Worm (Caenorhabditis elegans) whole organism, L1 larva: ENCODE data around the gene T19H12.3.

Experiments
- C04F5.9 ChIP-seq: sonication (generic microtip); optimal IDR thresholded peaks from 2 replicates; lab custom pipeline; 2016; ENCODE audit warnings: missing genetic modification characterization, missing compliant biosample characterization
- C16A3.4 ChIP-seq: fragments of 150-350 bp; optimal IDR thresholded peaks from 2 replicates; lab custom pipeline; 2014; ENCODE audit warnings: missing biosample characterization, missing genetic modification characterization
- Y116A8C.19 ChIP-seq: sonication (generic microtip); optimal IDR thresholded peaks from 2 replicates; lab custom pipeline; 2016; ENCODE audit warnings: missing compliant biosample characterization, missing genetic modification characterization, borderline replicate concordance
- aha-1 ChIP-seq: fragments of 150-350 bp; optimal IDR thresholded peaks from 2 replicates; lab custom pipeline; 2014; ENCODE audit warnings: missing biosample characterization, missing genetic modification characterization
- alr-1 ChIP-seq: fragments of 200-800 bp; sonication (Bioruptor generic); optimal IDR thresholded peaks from 2 replicates; lab custom pipeline; 2018; ENCODE audit warnings: borderline replicate concordance, mild to moderate bottlenecking, missing genetic modification characterization, missing compliant biosample characterization
- aly-2 ChIP-seq: fragments of 150-350 bp; optimal IDR thresholded peaks from 2 replicates; lab custom pipeline; 2014; ENCODE audit warnings: missing biosample characterization, missing genetic modification characterization
- ceh-63 ChIP-seq: fragments of 200-800 bp; sonication (Bioruptor generic); optimal IDR thresholded peaks from 2 replicates; lab custom pipeline; 2018; ENCODE audit warnings: mild to moderate bottlenecking, missing genetic modification characterization, missing compliant biosample characterization
- ceh-82 ChIP-seq, 3 experiments: fragments of 150-350 bp in 1 of 3; sonication (generic microtip) in 2 of 3; optimal IDR thresholded peaks; 2 replicates each; lab custom pipeline; 2014 to 2017; ENCODE audit warnings: missing biosample characterization in 3 of 3, missing genetic modification characterization in 3 of 3
- dsc-1 ChIP-seq: sonication (generic microtip); optimal IDR thresholded peaks from 2 replicates; lab custom pipeline; 2016; ENCODE audit warnings: mild to moderate bottlenecking, missing genetic modification characterization, missing compliant biosample characterization
- efl-1 ChIP-seq, 4 experiments: fragments of 150-350 bp; optimal IDR thresholded peaks in 3 of 4; peaks in 1 of 4; 1 replicate in 1 of 4; 2 replicates in 3 of 4; lab custom pipeline; 2014; ENCODE audit warnings: missing biosample characterization in 2 of 4, missing genetic modification characterization in 2 of 4, missing genetic modification reagents in 2 of 4
- fkh-4 ChIP-seq: sonication (generic microtip); optimal IDR thresholded peaks from 2 replicates; lab custom pipeline; 2016; ENCODE audit warnings: missing compliant biosample characterization, missing genetic modification characterization, borderline replicate concordance
- fkh-8 ChIP-seq: sonication (generic microtip); optimal IDR thresholded peaks from 2 replicates; lab custom pipeline; 2016; ENCODE audit warnings: mild to moderate bottlenecking, missing genetic modification characterization, missing compliant biosample characterization
- fos-1 ChIP-seq: fragments of 150-350 bp; optimal IDR thresholded peaks from 2 replicates; lab custom pipeline; 2014; ENCODE audit warnings: missing biosample characterization, missing genetic modification characterization
- hlh-17 ChIP-seq: fragments of 200-800 bp; sonication (Bioruptor generic); optimal IDR thresholded peaks from 2 replicates; lab custom pipeline; 2018; ENCODE audit warnings: missing genetic modification characterization, mild to moderate bottlenecking, missing compliant biosample characterization, moderate library complexity, borderline replicate concordance
- hlh-4 ChIP-seq: sonication (generic microtip); optimal IDR thresholded peaks from 2 replicates; lab custom pipeline; 2016; ENCODE audit warnings: mild to moderate bottlenecking, missing genetic modification characterization, missing compliant biosample characterization
- isw-1 ChIP-seq: fragments of 200-800 bp; sonication (Bioruptor generic); IDR thresholded peaks from 2 replicates; pipeline ENCODE4 v1.3.6; 2022; ENCODE audit warnings: missing genetic modification characterization, missing compliant biosample characterization
- jun-1 ChIP-seq: fragments of 150-350 bp; optimal IDR thresholded peaks from 2 replicates; lab custom pipeline; 2014; ENCODE audit warnings: missing biosample characterization, missing genetic modification reagents, missing genetic modification characterization
- lin-14 ChIP-seq: fragments of 200-800 bp; sonication (Bioruptor generic); optimal IDR thresholded peaks from 2 replicates; lab custom pipeline; 2018; ENCODE audit warnings: mild to moderate bottlenecking, missing genetic modification characterization, moderate library complexity, missing compliant biosample characterization
- lin-35 ChIP-seq, 2 experiments: fragments of 150-350 bp; optimal IDR thresholded peaks; 2 replicates each; lab custom pipeline; 2014; ENCODE audit warnings: missing biosample characterization in 2 of 2, missing genetic modification characterization in 2 of 2, missing genetic modification reagents in 2 of 2
- lin-39 ChIP-seq: fragments of 150-350 bp; optimal IDR thresholded peaks from 2 replicates; lab custom pipeline; 2014; ENCODE audit warnings: missing biosample characterization, missing genetic modification reagents, missing genetic modification characterization
- lsy-2 ChIP-seq, 2 experiments: fragments of 150-350 bp; optimal IDR thresholded peaks; 2 replicates each; lab custom pipeline; 2014; ENCODE audit warnings: missing biosample characterization in 2 of 2, missing genetic modification characterization in 2 of 2
- mep-1 ChIP-seq: fragments of 150-350 bp; optimal IDR thresholded peaks from 2 replicates; lab custom pipeline; 2014; ENCODE audit warnings: missing biosample characterization, missing genetic modification characterization
- nhr-11 ChIP-seq: fragments of 150-350 bp; optimal IDR thresholded peaks from 2 replicates; lab custom pipeline; 2014; ENCODE audit warnings: missing biosample characterization, missing genetic modification characterization
- nhr-19 ChIP-seq: fragments of 200-800 bp; sonication (Bioruptor generic); conservative IDR thresholded peaks from 2 replicates; pipeline ENCODE4 v1.3.6; 2022; ENCODE audit warnings: missing genetic modification characterization, missing compliant biosample characterization
- nhr-20 ChIP-seq: sonication (generic microtip); optimal IDR thresholded peaks from 2 replicates; lab custom pipeline; 2016; ENCODE audit warnings: mild to moderate bottlenecking, missing genetic modification characterization, missing compliant biosample characterization
- nhr-237 ChIP-seq: fragments of 150-350 bp; optimal IDR thresholded peaks from 2 replicates; lab custom pipeline; 2014; ENCODE audit warnings: missing biosample characterization, missing genetic modification characterization
- nhr-47 ChIP-seq: sonication (generic microtip); optimal IDR thresholded peaks from 2 replicates; lab custom pipeline; 2016; ENCODE audit warnings: mild to moderate bottlenecking, missing genetic modification characterization, moderate library complexity, missing compliant biosample characterization
- nhr-71 ChIP-seq: sonication (generic microtip); optimal IDR thresholded peaks from 2 replicates; lab custom pipeline; 2016; ENCODE audit warnings: mild to moderate bottlenecking, missing genetic modification characterization, moderate library complexity, missing compliant biosample characterization
- nhr-77 ChIP-seq: fragments of 150-350 bp; optimal IDR thresholded peaks from 2 replicates; lab custom pipeline; 2014; ENCODE audit warnings: missing biosample characterization, missing genetic modification characterization
- rnt-1 ChIP-seq: sonication (generic microtip); optimal IDR thresholded peaks from 2 replicates; lab custom pipeline; 2016; ENCODE audit warnings: mild to moderate bottlenecking, missing genetic modification characterization, moderate library complexity, missing compliant biosample characterization
- snu-23 ChIP-seq: sonication (generic microtip); optimal IDR thresholded peaks from 2 replicates; lab custom pipeline; 2016; ENCODE audit warnings: missing genetic modification characterization, missing compliant biosample characterization
- unc-30 ChIP-seq: sonication (generic microtip); optimal IDR thresholded peaks from 2 replicates; lab custom pipeline; 2017; ENCODE audit warnings: missing biosample characterization, missing genetic modification characterization
- unc-62 ChIP-seq: fragments of 150-350 bp; optimal IDR thresholded peaks from 2 replicates; lab custom pipeline; 2014; ENCODE audit warnings: missing biosample characterization, missing genetic modification reagents, missing genetic modification characterization
- unc-86 ChIP-seq: sonication (generic microtip); optimal IDR thresholded peaks from 2 replicates; lab custom pipeline; 2016; ENCODE audit warnings: missing genetic modification characterization, missing compliant biosample characterization
- vab-15 ChIP-seq: sonication (generic microtip); optimal IDR thresholded peaks from 2 replicates; lab custom pipeline; 2017; ENCODE audit warnings: missing genotype, mild to moderate bottlenecking, missing genetic modification characterization, missing compliant biosample characterization
- zip-4 ChIP-seq: fragments of 200-800 bp; sonication (Bioruptor generic); optimal IDR thresholded peaks from 2 replicates; lab custom pipeline; 2018; ENCODE audit warnings: mild to moderate bottlenecking, missing genetic modification characterization, moderate library complexity, missing compliant biosample characterization
- ztf-4 ChIP-seq: fragments of 150-350 bp; optimal IDR thresholded peaks from 2 replicates; lab custom pipeline; 2014; ENCODE audit warnings: missing biosample characterization, missing genetic modification characterization

The T19H12.3 gene

DNA sequence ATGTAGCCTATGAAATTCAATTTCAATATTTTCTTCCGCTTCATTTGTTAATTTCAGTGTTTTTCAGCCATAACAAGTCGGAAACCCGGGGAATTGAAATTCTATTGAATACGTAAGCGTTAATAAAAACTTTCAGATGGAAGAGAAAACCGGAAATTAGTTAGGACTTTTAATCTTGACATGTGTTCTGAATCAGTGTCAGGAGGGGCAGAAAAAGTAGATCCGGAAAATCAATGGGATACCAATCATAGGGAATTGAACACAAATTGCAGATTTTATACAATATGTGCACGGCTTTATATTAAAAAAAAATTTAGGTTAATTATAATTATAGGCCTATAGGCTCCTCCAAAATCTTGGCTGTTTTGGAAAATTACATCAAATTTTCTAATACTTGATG is 21.1 kb upstream of the T19H12.3 start:
- TF ChIP-seq ceh-82 (tag; optimal IDR thresholded peaks at IDR 0.05; lab: Kevin White, UChicago) (no peak), mep-1 (no peak), alr-1 (tag; lab: Kevin White, UChicago) (no peak), fkh-8 (tag; lab: Kevin White, UChicago) (peak; percentile 4), snu-23 (no peak), C16A3.4 (tag; lab: Kevin White, UChicago) (no peak), nhr-237 (tag; lab: Kevin White, UChicago) (no peak), unc-30 (tag; lab: Kevin White, UChicago) (no peak), dsc-1 (peak; percentile 92), aha-1 (tag; lab: Kevin White, UChicago) (no peak), fkh-4 (tag; lab: Kevin White, UChicago) (peak; percentile 78), nhr-19 (no peak), unc-62 (GFP tag; lab: Kevin White, UChicago) (no peak), ceh-63 (no peak)
- TF ChIP-seq, all 84 proteins: peak for 3

DNA sequence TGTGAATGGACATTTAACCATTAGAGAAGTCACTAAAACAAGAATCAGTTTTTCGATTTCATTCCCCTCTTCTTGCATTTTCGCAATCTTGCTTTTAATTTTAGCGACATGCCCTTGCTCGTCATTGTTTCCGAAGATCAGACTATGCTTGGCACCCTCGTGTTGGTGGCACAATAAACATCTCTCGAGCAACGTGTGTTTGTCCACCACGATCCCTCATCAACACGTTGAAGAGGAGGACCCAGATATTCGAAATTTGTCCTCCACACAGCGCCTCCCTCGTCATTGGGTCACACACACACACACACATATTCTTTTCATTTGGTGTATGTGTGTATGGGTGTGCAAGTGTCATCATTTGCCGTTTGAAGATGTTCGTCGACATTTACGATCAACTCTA is 20.1 kb upstream of the T19H12.3 start, which contains the start of gene srd-32:
Gene srd-32, plus strand, starts transcription at position 301 of the 400 bp plus-strand sequence.
- TF ChIP-seq dsc-1 (peak; percentile 68), nhr-77 (tag; lab: Kevin White, UChicago) (no peak)

DNA sequence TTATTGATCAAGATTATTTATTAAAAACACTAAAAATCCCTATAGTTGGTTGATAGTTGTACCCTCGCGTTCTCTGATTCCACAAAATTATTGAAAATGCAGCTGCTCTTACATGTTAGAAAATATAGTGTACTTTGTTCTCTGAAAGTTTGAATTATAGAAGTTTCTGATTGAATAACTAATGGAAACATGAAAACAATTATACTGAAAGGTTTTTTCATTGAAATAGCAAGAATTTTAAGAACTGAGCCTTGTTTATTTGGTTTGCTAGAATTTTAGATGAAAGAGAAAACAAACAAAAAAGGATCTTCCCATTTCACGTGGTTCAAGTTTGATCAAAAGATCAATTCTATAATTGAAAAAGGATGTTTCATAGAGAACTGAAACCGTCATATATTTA is 17.9 kb upstream of the T19H12.3 start:
- TF ChIP-seq lin-14 (GFP tag; lab: Kevin White, UChicago): peak; percentile 21
- TF ChIP-seq nhr-71 (tag; lab: Kevin White, UChicago): peak; percentile 46
- peak; percentile 52 for TF ChIP-seq fkh-8 (tag; lab: Kevin White, UChicago)
- no peak for TF ChIP-seq aly-2 (tag; lab: Kevin White, UChicago)
- TF ChIP-seq fkh-4 (tag; lab: Kevin White, UChicago): no peak
- TF ChIP-seq hlh-4 (tag; lab: Kevin White, UChicago): peak; percentile 59
- no peak for TF ChIP-seq C16A3.4 (tag; lab: Kevin White, UChicago)
- peak; percentile 32 for TF ChIP-seq dsc-1
- TF ChIP-seq nhr-11 (tag; lab: Kevin White, UChicago): no peak
- TF ChIP-seq snu-23: no peak
- TF ChIP-seq unc-86 (tag; lab: Kevin White, UChicago): peak; percentile 18

DNA sequence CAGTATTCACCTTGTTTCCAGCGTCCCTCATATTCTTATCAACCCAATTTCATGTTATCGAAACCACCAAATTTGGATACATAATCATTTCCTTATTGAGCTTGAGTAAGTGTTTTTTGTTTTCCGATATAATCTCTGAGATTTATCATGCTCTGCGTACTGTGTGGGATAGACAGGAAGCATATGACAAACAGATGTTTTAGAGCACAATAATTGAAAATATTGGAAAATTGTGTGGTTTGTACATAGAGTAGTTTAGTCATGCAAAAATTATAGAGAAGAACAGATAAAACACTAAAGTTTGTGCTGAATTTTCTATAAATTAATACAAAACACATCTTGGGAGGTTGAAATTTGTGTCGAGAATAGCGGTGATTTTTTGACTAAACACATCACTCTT is 16.8 kb upstream of the T19H12.3 start:
- peak; percentile 77 for TF ChIP-seq fkh-4 (tag; lab: Kevin White, UChicago)
- TF ChIP-seq hlh-17 (GFP tag; lab: Kevin White, UChicago): no peak
- peak; percentile 94 for TF ChIP-seq dsc-1
- no peak for TF ChIP-seq lsy-2 (tag; optimal IDR thresholded peaks at IDR 0.05; lab: Kevin White, UChicago)
- no peak for TF ChIP-seq ztf-4 (tag; lab: Kevin White, UChicago)
- TF ChIP-seq, all 84 proteins: peak for 2

DNA sequence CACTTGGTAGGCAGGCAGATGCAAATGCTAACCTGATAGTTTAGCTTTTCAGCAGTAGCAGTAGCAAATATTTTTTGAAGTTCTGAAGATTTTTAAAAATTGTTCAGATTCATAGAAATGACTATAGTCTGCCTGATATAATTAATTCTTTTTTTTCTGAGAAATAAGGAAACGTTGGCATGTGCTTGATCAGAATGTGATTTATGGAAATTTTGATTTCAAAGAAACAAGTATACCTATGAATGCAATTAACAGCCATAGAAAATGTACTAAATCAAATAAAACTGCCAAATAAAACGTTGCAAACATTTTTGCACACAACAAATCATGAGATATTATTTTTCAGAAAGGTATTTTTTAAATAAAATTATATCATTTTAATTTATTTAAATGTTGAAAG is 14.8 kb upstream of the T19H12.3 start:
- TF ChIP-seq zip-4 (GFP tag; lab: Kevin White, UChicago) (no peak), nhr-71 (tag; lab: Kevin White, UChicago) (peak; percentile 52), nhr-11 (tag; lab: Kevin White, UChicago) (peak; percentile 68), fkh-8 (tag; lab: Kevin White, UChicago) (peak; percentile 58), nhr-47 (tag; lab: Kevin White, UChicago) (peak; percentile 49), lin-14 (GFP tag; lab: Kevin White, UChicago) (peak; percentile 44), nhr-20 (tag; lab: Kevin White, UChicago) (peak; percentile 11), hlh-4 (tag; lab: Kevin White, UChicago) (peak; percentile 73), fos-1 (no peak), isw-1 (GFP tag; lab: Robert Waterston, UW) (no peak)

DNA sequence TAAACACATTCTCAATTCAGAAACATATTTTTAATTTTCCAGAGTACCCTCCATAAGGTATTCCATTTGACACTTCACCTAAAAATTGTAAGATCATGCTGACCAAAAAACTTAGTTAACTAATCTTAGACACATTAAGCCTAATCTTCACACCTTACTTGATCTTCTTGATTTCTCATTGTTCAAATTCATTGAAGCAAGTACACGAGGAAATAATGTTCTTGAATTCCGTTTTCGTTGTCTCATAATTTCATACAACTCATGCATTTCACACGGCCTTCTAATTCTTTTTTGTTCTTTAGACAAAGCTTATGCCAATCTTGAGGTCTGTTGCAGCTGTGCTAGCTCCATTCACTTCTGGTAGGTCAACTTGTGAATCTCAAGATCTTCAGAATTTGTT is 13.5 kb upstream of the T19H12.3 start, which contains the start of gene srd-33:
Gene srd-33, plus strand, starts transcription at position 301 of the 400 bp plus-strand sequence.
- TF ChIP-seq lsy-2 (tag; optimal IDR thresholded peaks at IDR 0.05; lab: Kevin White, UChicago) (no peak), ceh-63 (no peak), fkh-8 (tag; lab: Kevin White, UChicago) (no peak), rnt-1 (tag; lab: Kevin White, UChicago) (no peak), lin-39 (tag; lab: Kevin White, UChicago) (no peak), hlh-17 (GFP tag; lab: Kevin White, UChicago) (no peak), lin-35 (GFP tag; optimal IDR thresholded peaks at IDR 0.05; lab: Kevin White, UChicago) (no peak), alr-1 (tag; lab: Kevin White, UChicago) (no peak), vab-15 (tag; lab: Kevin White, UChicago) (no peak), fkh-4 (tag; lab: Kevin White, UChicago) (no peak), jun-1 (no peak), ceh-82 (tag; optimal IDR thresholded peaks at IDR 0.05; lab: Kevin White, UChicago) (no peak), Y116A8C.19 (no peak), C04F5.9 (tag; lab: Kevin White, UChicago) (no peak), efl-1 (optimal IDR thresholded peaks at IDR 0.05; lab: Kevin White, UChicago) (no peak), efl-1 (GFP tag; optimal IDR thresholded peaks at IDR 0.05 in 1 of 2; lab: Kevin White, UChicago) (no peak), nhr-11 (tag; lab: Kevin White, UChicago) (no peak)
